Fruit fly (Drosophila melanogaster) ovary, adult (tissue): ENCODE results near the gene ssp5.

Experiments used
- CG17801 ChIP-seq: fragments of 200-800 bp; optimal IDR thresholded peaks from 2 replicates; lab custom pipeline; 2019; ENCODE audit warnings: missing biosample characterization, mild to moderate bottlenecking, missing genetic modification characterization, moderate library complexity; ENCODE audit not compliant: partially characterized antibody

Gene ssp5

DNA sequence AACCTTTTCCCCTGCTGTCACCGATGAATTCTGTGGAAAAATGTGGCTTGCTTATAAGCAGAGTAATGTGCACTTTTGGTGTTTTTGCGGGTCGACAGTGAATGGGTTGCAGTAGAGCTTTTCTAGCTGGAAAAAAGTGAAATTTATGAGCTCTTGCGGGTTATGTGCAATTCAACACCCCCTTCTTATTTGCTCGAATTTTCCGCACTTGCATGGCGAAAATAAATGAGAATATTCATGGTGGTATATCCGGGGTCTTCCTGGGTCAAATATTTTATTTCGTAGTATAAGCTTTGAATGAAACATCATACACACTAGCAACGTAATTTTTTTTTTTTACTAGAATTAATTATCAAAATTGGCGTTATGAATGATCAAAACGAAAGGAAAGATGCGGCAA is 7.3 kb downstream of the ssp5 start, which contains the start of gene CG14736:
Gene CG14736, plus strand, starts transcription at position 301 of the 400 bp plus-strand sequence.
- no peak for TF ChIP-seq CG17801 (GFP tag; lab: Kevin White, UChicago)

dm6 chr3R:12049113-12049512 is 16.2 kb downstream of the ssp5 start, which contains the start of gene CG14739:
TSS of gene CG14739 (minus strand) at chr3R:12049213.
- no peak for TF ChIP-seq CG17801 (GFP tag; lab: Kevin White, UChicago)

DNA sequence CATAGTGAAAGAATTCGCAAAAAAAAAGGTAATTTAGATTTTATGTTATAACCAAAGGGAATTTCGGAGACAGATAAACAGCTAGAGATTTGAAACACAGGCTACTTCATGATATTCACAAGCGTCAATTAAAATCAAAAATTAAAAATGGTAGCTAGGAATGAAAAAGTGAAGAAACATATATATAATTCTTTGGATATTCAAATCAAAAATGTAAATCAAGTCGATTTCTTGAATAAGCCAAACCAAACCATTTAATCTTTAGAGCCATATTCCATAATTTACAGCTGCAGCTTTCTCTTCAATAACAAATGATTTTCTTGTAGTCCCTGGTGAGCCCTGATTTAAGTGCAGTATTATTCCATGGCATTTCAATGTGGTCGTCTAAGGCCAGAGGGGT is 29.9 kb downstream of the ssp5 start, which contains the start of gene CG14740:
Gene CG14740, minus strand, starts transcription at position 101 of the 400 bp plus-strand sequence.
- no peak for TF ChIP-seq CG17801 (GFP tag; lab: Kevin White, UChicago)

DNA sequence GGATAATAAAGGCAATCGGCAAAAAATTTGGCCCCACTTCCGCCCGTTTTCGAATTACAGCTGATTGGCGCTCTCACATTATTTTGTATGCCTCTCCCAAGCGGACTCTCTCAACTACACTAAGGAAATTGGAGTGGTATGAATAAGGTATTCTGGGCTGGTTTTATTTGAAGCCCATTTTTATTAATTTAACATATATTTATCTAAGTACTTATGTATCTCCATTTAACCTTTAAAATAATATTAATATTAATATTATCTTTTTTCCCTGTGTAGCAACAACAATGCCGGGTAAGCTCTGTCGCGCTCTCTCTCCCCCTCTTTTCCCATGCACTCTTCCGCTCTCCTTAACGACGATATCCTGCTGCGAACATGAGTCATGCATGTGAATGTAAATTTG is 46.0 kb downstream of the ssp5 start:
- TF ChIP-seq CG17801 (GFP tag; lab: Kevin White, UChicago), result no peak

DNA sequence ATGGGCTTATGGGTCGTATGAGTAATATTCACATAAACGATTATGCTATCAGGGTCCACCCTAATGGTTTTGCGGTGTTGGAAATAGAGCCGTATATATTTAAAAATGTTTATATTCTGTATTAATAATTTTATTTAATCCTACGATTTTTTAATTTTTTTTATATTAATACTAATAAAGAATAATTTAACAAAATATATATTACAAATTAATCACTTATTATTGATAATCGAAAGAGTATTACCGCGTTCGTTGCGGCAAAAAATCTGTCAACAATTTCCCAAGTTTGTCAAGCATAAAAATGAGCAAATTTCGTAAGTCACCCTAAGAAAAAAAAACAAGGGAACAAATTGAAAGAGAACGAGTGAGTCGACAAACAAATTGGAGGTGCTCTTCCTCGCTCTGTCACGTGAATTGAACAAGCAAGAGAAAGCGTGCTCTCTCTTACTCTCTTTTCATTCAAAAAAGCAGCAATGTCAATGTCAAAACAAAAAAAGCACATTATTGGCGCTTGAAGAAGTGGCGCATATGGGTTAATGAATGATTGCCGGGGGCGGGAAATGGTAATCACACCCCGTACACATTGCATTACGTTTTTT is 47.5 kb downstream of the ssp5 start:
- TF ChIP-seq CG17801 (GFP tag; lab: Kevin White, UChicago), result no peak

- TF ChIP-seq CG17801 (GFP tag; lab: Kevin White, UChicago), result no peak
Observed at dm6 chr3R:12083537-12083936, 50.6 kb downstream of the ssp5 start.
